Fruit fly (Drosophila melanogaster): ENCODE data around the gene vret.

Gene vret

dm6 chr3R:22726771-22727455, 18.5 kb downstream of the vret start, which contains the start of gene CG45049 (continued):
- peak; percentile 4 for TF ChIP-seq trem (tag; optimal IDR thresholded peaks at IDR 0.05)
- TF ChIP-seq Mes4 (GFP tag; optimal IDR thresholded peaks at IDR 0.05), result no peak
- no peak for TF ChIP-seq stwl (tag; optimal IDR thresholded peaks at IDR 0.05)
- TF ChIP-seq bsh (GFP tag; optimal IDR thresholded peaks at IDR 0.05), result no peak
- TF ChIP-seq schlank (tag; optimal IDR thresholded peaks at IDR 0.05), result no peak
- TF ChIP-seq CG6683 (GFP tag; optimal IDR thresholded peaks at IDR 0.05), result no peak
- peak; percentile 63 for TF ChIP-seq Dref (GFP tag; IDR thresholded peaks at IDR 0.05)
- TF ChIP-seq CG9932 (GFP tag; IDR thresholded peaks at IDR 0.05), result peak; percentile 65
- TF ChIP-seq nmo (GFP tag; optimal IDR thresholded peaks at IDR 0.05), result peak; percentile 25
- no peak for TF ChIP-seq CG11723 (GFP tag; optimal IDR thresholded peaks at IDR 0.05)
- TF ChIP-seq CG7271 (tag; optimal IDR thresholded peaks at IDR 0.05), result no peak
- TF ChIP-seq CG12769 (tag; optimal IDR thresholded peaks at IDR 0.05), result no peak
- TF ChIP-seq CG8281 (tag; optimal IDR thresholded peaks at IDR 0.05), result no peak
- TF ChIP-seq CG10543 (GFP tag; optimal IDR thresholded peaks at IDR 0.05), result peak; percentile 23
- peak; percentile 84 for TF ChIP-seq BEAF-32 (GFP tag; optimal IDR thresholded peaks at IDR 0.05)
- no peak for TF ChIP-seq pb (GFP tag; optimal IDR thresholded peaks at IDR 0.05)
- 0 out of 3 replicates have a peak, but pooled peaks have one; percentile 10 for TF ChIP-seq CG2199 (GFP tag; IDR thresholded peaks at IDR 0.05)
- no peak for TF ChIP-seq Hr51 (GFP tag; optimal IDR thresholded peaks at IDR 0.05)
- no peak for TF ChIP-seq nom (GFP tag; optimal IDR thresholded peaks at IDR 0.05)
- no peak for TF ChIP-seq CG8290 (GFP tag; optimal IDR thresholded peaks at IDR 0.05)
- peak in 1 of 2 experiments; percentile 5 for TF ChIP-seq CG8290 (tag; optimal IDR thresholded peaks at IDR 0.05)
- TF ChIP-seq zfh2 (GFP tag; optimal IDR thresholded peaks at IDR 0.05), result peak; percentile 10
- no peak for TF ChIP-seq nerfin-1 (tag; optimal IDR thresholded peaks at IDR 0.05)
- no peak for TF ChIP-seq CG12219 (GFP tag; optimal IDR thresholded peaks at IDR 0.05)
- TF ChIP-seq CG3281 (GFP tag; optimal IDR thresholded peaks at IDR 0.05), result peak; percentile 27
- peak; percentile 91 for TF ChIP-seq tna (GFP tag; IDR thresholded peaks at IDR 0.05; ENCODE audit: partially characterized antibody)
- no peak for TF ChIP-seq CG6175 (GFP tag; IDR thresholded peaks at IDR 0.05)
- TF ChIP-seq ab (GFP tag; optimal IDR thresholded peaks at IDR 0.05), result no peak
- TF ChIP-seq C15 (GFP tag; IDR thresholded peaks at IDR 0.05), result no peak
- TF ChIP-seq Med (GFP tag), result peak; percentile 57
- peak; percentile 65 for TF ChIP-seq sna (GFP tag; IDR thresholded peaks at IDR 0.05; ENCODE audit: partially characterized antibody)
- peak; percentile 81 for TF ChIP-seq Doc3 (GFP tag; IDR thresholded peaks at IDR 0.05; ENCODE audit: partially characterized antibody)
- no peak for TF ChIP-seq CG3726 (GFP tag; IDR thresholded peaks at IDR 0.05)
- peak; percentile 29; the same call in 2 of the 3 replicates for TF ChIP-seq Aef1 (GFP tag; IDR thresholded peaks at IDR 0.05)
- peak; percentile 89 for TF ChIP-seq inv (GFP tag; IDR thresholded peaks at IDR 0.05; ENCODE audit: partially characterized antibody)
- peak; percentile 25 for TF ChIP-seq mam (GFP tag; optimal IDR thresholded peaks at IDR 0.05)
- no peak for TF ChIP-seq CG18476 (GFP tag; optimal IDR thresholded peaks at IDR 0.05)
- peak; percentile 91 for TF ChIP-seq knrl (GFP tag; IDR thresholded peaks at IDR 0.05; ENCODE audit: partially characterized antibody)
- peak; percentile 46 for TF ChIP-seq psq (GFP tag; optimal IDR thresholded peaks at IDR 0.05)
- TF ChIP-seq Gug (GFP tag; IDR thresholded peaks at IDR 0.05), result peak; percentile 32; the same call in 1 of the 4 replicates
- no peak for TF ChIP-seq aop (GFP tag; IDR thresholded peaks at IDR 0.05)
- TF ChIP-seq cwo (GFP tag; optimal IDR thresholded peaks at IDR 0.05), result no peak
- no peak for TF ChIP-seq insv (GFP tag; optimal IDR thresholded peaks at IDR 0.05)
- TF ChIP-seq Sry-δ (GFP tag; optimal IDR thresholded peaks at IDR 0.05), result peak; percentile 89
- no peak for TF ChIP-seq B-H2 (GFP tag; optimal IDR thresholded peaks at IDR 0.05)
- peak; percentile 88 for TF ChIP-seq zen2 (GFP tag; IDR thresholded peaks at IDR 0.05; ENCODE audit: partially characterized antibody)
- TF ChIP-seq MTF-1 (GFP tag; optimal IDR thresholded peaks at IDR 0.05; ENCODE audit: borderline replicate concordance), result no peak
- TF ChIP-seq CG4617 (GFP tag; optimal IDR thresholded peaks at IDR 0.05; ENCODE audit: borderline replicate concordance), result peak; percentile 72

Measured in whole organism, embryonic.